Worm (Caenorhabditis elegans) whole organism, dauer: ENCODE measurements around the gene F26H11.4.

ENCODE experiments used
- unc-62 ChIP-seq: sonication (generic microtip); optimal IDR thresholded peaks from 2 replicates; lab custom pipeline; 2017; ENCODE audit warnings: missing biosample characterization, missing genetic modification reagents, missing genetic modification characterization

F26H11.4 gene

DNA sequence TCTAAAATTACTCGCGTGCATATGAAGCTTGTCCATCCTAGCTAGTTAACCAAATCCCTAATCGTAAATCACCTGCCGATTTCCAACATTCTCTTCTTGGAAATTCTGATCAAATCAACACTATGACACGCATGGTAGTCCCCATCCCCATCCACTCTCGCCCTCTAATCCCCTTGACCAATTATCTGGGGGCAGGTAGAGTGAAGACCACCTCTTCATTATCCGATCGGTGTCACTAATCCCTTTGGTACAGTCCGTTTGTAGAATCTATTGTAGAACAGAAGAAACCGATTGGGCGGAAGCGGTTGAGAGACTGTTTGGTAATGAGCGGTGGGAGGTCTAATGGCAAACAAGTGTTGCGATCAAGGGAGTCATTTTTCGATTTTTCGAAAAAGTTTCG, 28.7 kb downstream of the F26H11.4 start:
- TF ChIP-seq unc-62 (GFP tag; lab: Kevin White, UChicago) = no peak

DNA sequence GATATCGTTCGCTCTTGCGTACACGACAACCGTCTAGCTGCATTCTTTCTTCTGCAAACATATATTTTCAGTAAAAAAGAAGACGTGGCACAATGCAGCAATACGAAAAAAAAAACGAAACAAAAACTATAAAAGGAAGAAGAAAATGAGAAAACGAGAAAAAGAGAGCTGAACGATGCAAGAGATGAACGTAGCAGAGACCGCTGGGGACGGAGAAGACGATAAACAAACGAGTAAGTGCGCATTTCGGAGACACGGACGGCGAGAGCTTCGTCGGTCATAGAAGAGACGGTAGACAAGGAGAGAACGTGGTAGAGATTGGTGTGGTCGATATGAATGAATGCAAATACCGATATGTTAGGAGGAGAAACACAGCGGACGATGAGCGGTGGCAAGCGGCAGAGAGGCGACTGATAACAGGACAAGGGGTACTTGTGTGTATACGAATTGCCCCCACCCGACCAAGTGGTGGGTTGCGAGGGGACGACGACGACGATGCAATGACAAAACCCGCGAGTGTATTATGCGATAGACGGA, 29.6 kb downstream of the F26H11.4 start, which contains the start of gene K04B12.2:
Gene K04B12.2, minus strand, starts transcription at position 51 of the 537 bp plus-strand sequence.
- TF ChIP-seq unc-62 (GFP tag; lab: Kevin White, UChicago) = no peak

DNA sequence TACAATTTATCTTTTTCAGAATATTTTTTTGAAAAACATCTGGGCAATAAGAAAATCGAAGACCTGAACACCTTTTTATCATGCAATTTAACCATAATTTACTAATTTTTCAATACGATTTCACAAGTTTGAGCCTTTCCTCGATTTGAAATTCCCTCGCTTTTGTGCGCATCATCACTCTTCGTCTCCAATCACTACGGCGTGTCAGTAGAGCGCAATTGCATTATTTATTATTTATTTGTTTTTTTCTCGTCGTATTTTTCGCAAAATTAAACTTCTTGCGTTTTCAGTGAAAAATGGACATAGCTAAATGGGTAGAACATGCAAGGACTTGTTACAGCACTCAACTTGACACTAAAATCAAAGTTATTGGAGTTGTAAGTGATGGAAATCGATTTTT, 32.7 kb downstream of the F26H11.4 start, which contains the start of gene smg-8:
Gene smg-8, plus strand, starts transcription at position 266 of the 400 bp plus-strand sequence.
- TF ChIP-seq unc-62 (GFP tag; lab: Kevin White, UChicago) = no peak

DNA sequence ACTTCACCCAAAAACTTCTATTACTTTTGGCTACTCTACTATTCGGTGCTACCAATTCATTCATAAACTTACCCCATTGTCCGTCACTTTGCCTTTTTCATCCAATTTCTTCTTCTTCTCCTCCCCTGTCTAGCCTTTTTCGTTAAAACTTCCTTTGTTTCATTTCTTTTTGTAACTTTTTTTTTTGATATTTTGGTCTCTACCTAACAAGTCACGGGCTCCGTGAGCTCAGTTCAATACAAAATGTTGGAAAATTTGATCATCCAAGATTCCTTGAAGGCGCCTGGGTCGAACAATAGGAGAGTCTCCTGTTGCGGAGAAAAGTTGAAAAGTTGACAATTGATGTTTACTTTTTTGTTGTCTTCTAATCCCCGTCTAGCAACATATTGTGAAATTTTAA, 43.5 kb downstream of the F26H11.4 start:
- TF ChIP-seq unc-62 (GFP tag; lab: Kevin White, UChicago) = no peak

DNA sequence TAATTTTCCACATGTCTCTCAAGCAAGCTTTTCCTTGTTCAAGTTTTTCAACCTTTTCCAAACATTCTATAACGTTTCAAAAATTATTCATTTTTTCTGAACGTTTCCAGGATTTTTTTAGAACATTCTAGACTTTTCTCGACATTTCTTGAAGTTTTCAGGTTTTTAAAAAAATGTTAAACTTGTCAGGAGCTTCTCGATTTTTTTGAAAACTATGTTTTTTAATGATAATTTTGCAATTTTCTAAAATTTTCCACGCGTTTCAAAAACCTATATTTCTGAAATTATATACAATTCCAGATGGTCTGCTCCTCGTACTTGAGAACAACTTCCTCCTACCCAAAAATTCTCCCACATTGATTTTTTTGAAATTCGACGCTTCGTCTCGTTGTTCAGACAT, 46.9 kb downstream of the F26H11.4 start, which contains the start of gene dmsr-6:
Gene dmsr-6, plus strand, starts transcription at position 301 of the 400 bp plus-strand sequence.
- no peak for TF ChIP-seq unc-62 (GFP tag; lab: Kevin White, UChicago)
